Worm (Caenorhabditis elegans) whole organism, L3 larva: ENCODE data around the gene F53H1.3.

ENCODE experiments used
- ceh-28 ChIP-seq: fragments of 150-350 bp; optimal IDR thresholded peaks from 2 replicates; lab custom pipeline; 2014; ENCODE audit warnings: missing biosample characterization, missing genetic modification reagents, missing genetic modification characterization
- mdl-1 ChIP-seq: fragments of 150-350 bp; optimal IDR thresholded peaks from 2 replicates; lab custom pipeline; 2014; ENCODE audit warnings: missing biosample characterization, missing genetic modification characterization
- nhr-77 ChIP-seq: fragments of 150-350 bp; optimal IDR thresholded peaks from 2 replicates; lab custom pipeline; 2014; ENCODE audit warnings: missing biosample characterization, missing genetic modification characterization
- sea-2 ChIP-seq: fragments of 150-350 bp; sonication (generic microtip); optimal IDR thresholded peaks from 4 replicates; lab custom pipeline; 2014; ENCODE audit warnings: missing biosample characterization, missing genetic modification reagents, missing genetic modification characterization

DNA sequence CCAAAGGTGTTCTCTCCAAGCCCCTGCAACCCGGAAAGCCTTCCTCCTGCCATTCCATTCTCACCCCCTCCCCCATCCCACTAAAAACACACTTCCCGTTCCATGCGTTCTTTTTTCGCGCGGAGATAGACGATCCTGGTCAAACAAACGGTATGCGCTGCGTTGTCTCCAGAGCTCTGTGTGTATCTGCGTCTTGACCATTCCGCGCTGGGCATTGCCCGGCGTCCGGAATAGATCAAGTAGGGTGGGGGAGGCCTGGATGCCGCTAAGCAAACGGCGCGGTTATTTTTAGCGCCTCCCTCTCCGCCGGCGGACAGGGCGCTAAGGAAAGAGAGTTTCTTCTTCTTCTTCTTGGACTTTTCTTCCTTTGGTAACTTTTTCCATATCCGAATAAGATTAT is 46.3 kb downstream of the F53H1.3 start:
- TF ChIP-seq nhr-77 (tag; lab: Kevin White, UChicago) (no peak), sea-2 (no peak), mdl-1 (tag; lab: Kevin White, UChicago) (no peak), ceh-28 (no peak)
